Worm (Caenorhabditis elegans): ENCODE data around the gene bud-13.
"Not testable (repeated sequence)": the region's sequence is repeated elsewhere in the genome, so short reads cannot be mapped to it uniquely, and the experiment has no call there.

- not testable (repeated sequence) for TF ChIP-seq ama-1 (optimal IDR thresholded peaks at IDR 0.05); tbx-37 (GFP tag; conservative IDR thresholded peaks at IDR 0.05); aly-1 (tag; optimal IDR thresholded peaks at IDR 0.05); ets-7 (tag; optimal IDR thresholded peaks at IDR 0.05); ceh-36 (tag; optimal IDR thresholded peaks at IDR 0.05); flt-1 (GFP tag; IDR thresholded peaks at IDR 0.05); scrt-1 (GFP tag; IDR thresholded peaks at IDR 0.05); F13C5.2 (tag; optimal IDR thresholded peaks at IDR 0.05); tra-4 (tag; optimal IDR thresholded peaks at IDR 0.05); hnd-1 (tag; optimal IDR thresholded peaks at IDR 0.05); ceh-13 (GFP tag; optimal IDR thresholded peaks at IDR 0.05); hmbx-1 (tag; optimal IDR thresholded peaks at IDR 0.05); hmg-4 (GFP tag; optimal IDR thresholded peaks at IDR 0.05)
Measured at ce11 chrIII:9005905-9006372, 38.4 kb upstream of the bud-13 start, which contains the start of gene rab-6.1.
